Worm (Caenorhabditis elegans): ENCODE results near the gene K06A9.1.

K06A9.1 gene

ce11 chrX:1524559-1524958 lies 22.7 kb upstream of the K06A9.1 start (continued):
- peak; percentile 19 for TF ChIP-seq che-1 (tag; optimal IDR thresholded peaks at IDR 0.05)
- TF ChIP-seq Y22D7AL.16 (tag; optimal IDR thresholded peaks at IDR 0.05), result peak; percentile 4

- TF ChIP-seq ref-2 (tag; optimal IDR thresholded peaks at IDR 0.05) (no peak), ceh-22 (tag; optimal IDR thresholded peaks at IDR 0.05) (no peak), nhr-232 (tag; optimal IDR thresholded peaks at IDR 0.05) (no peak), elt-4 (tag; optimal IDR thresholded peaks at IDR 0.05) (no peak), pqm-1 (tag; optimal IDR thresholded peaks at IDR 0.05) (no peak), dve-1 (tag; optimal IDR thresholded peaks at IDR 0.05) (no peak), hlh-13 (GFP tag; optimal IDR thresholded peaks at IDR 0.05) (no peak), unc-55 (GFP tag; optimal IDR thresholded peaks at IDR 0.05) (no peak), mec-3 (tag; optimal IDR thresholded peaks at IDR 0.05; ENCODE audit: borderline replicate concordance) (no peak), tbx-7 (tag; optimal IDR thresholded peaks at IDR 0.05) (no peak), ceh-34 (tag; optimal IDR thresholded peaks at IDR 0.05) (no peak)
These were observed 21.7 kb upstream of the K06A9.1 start for ce11 chrX:1525511-1526172.

- no peak for TF ChIP-seq F13H6.1 (tag; optimal IDR thresholded peaks at IDR 0.05)
- no peak for TF ChIP-seq C38D4.7 (GFP tag; optimal IDR thresholded peaks at IDR 0.05)
- no peak for TF ChIP-seq lin-11 (tag; optimal IDR thresholded peaks at IDR 0.05)
- no peak for TF ChIP-seq ceh-24 (tag; optimal IDR thresholded peaks at IDR 0.05)
- peak; percentile 21 for TF ChIP-seq sdc-2 (tag; optimal IDR thresholded peaks at IDR 0.05)
- TF ChIP-seq ceh-30 (tag; optimal IDR thresholded peaks at IDR 0.05), result no peak
These were observed 20.0 kb upstream of the K06A9.1 start for ce11 chrX:1527338-1527737.

ce11 chrX:1528107-1528506 lies 19.2 kb upstream of the K06A9.1 start:
- TF ChIP-seq ztf-16 (tag; optimal IDR thresholded peaks at IDR 0.05), result no peak

ce11 chrX:1529013-1529412 lies 18.3 kb upstream of the K06A9.1 start:
- TF ChIP-seq unc-42 (tag; optimal IDR thresholded peaks at IDR 0.05) (no peak), hlh-30 (tag; optimal IDR thresholded peaks at IDR 0.05; ENCODE audit: insufficient read depth) (peak; percentile 14), nfya-1 (tag; optimal IDR thresholded peaks at IDR 0.05) (peak; percentile 63), ceh-31 (tag; optimal IDR thresholded peaks at IDR 0.05) (peak; percentile 4), fax-1 (tag; optimal IDR thresholded peaks at IDR 0.05) (no peak), ceh-34 (tag; optimal IDR thresholded peaks at IDR 0.05) (no peak), pros-1 (tag; optimal IDR thresholded peaks at IDR 0.05) (no peak), ttx-3 (tag; optimal IDR thresholded peaks at IDR 0.05) (no peak)

- TF ChIP-seq unc-42 (tag; optimal IDR thresholded peaks at IDR 0.05), result no peak
These were observed 12.0 kb upstream of the K06A9.1 start, which contains the start of gene K06A9.3 for ce11 chrX:1535261-1535660. Gene K06A9.3, minus strand, starts transcription at chrX:1535361.

- peak; percentile 12 for TF ChIP-seq ceh-18 (tag; optimal IDR thresholded peaks at IDR 0.05)
- no peak for TF ChIP-seq ceh-19 (GFP tag; optimal IDR thresholded peaks at IDR 0.05)
These were observed 11.2 kb upstream of the K06A9.1 start, which contains the start of gene K06A9.2 for ce11 chrX:1536138-1536537. Gene K06A9.2, plus strand, starts transcription at chrX:1536366.

ce11 chrX:1538830-1539229 lies 8.5 kb upstream of the K06A9.1 start:
- TF ChIP-seq pat-9 (tag; optimal IDR thresholded peaks at IDR 0.05) (no peak), ceh-22 (tag; optimal IDR thresholded peaks at IDR 0.05) (no peak), ref-2 (tag; optimal IDR thresholded peaks at IDR 0.05) (no peak), C08G9.2 (tag; optimal IDR thresholded peaks at IDR 0.05) (no peak), unc-55 (GFP tag; optimal IDR thresholded peaks at IDR 0.05) (no peak), ceh-6 (GFP tag; optimal IDR thresholded peaks at IDR 0.05) (no peak), K09A11.1 (tag; optimal IDR thresholded peaks at IDR 0.05; ENCODE audit: insufficient read depth) (no peak), nhr-11 (tag; optimal IDR thresholded peaks at IDR 0.05) (no peak), fkh-6 (tag; optimal IDR thresholded peaks at IDR 0.05) (no peak), unc-86 (tag; optimal IDR thresholded peaks at IDR 0.05) (no peak), unc-3 (GFP tag; conservative IDR thresholded peaks at IDR 0.05) (no peak), unc-3 (tag; optimal IDR thresholded peaks at IDR 0.05) (no peak), ceh-30 (tag; optimal IDR thresholded peaks at IDR 0.05) (no peak), npax-4 (tag; optimal IDR thresholded peaks at IDR 0.05) (no peak)
